Worm (Caenorhabditis elegans) whole organism, L4/young adult: Measurements from ENCODE around the gene cogc-8.

ENCODE experiments used
- W03F9.2 ChIP-seq: fragments of 150-350 bp; optimal IDR thresholded peaks from 2 replicates; lab custom pipeline; 2014; ENCODE audit warnings: missing biosample characterization, missing genetic modification characterization
- dao-5 ChIP-seq: sonication (generic microtip); optimal IDR thresholded peaks from 2 replicates; lab custom pipeline; 2016; ENCODE audit warnings: missing genotype, missing genetic modification characterization, moderate library complexity, missing compliant biosample characterization
- him-1 ChIP-seq: sonication (generic microtip); optimal IDR thresholded peaks from 2 replicates; lab custom pipeline; 2016; ENCODE audit warnings: missing genotype, missing genetic modification reagents, missing genetic modification characterization, missing compliant biosample characterization

Gene cogc-8

DNA sequence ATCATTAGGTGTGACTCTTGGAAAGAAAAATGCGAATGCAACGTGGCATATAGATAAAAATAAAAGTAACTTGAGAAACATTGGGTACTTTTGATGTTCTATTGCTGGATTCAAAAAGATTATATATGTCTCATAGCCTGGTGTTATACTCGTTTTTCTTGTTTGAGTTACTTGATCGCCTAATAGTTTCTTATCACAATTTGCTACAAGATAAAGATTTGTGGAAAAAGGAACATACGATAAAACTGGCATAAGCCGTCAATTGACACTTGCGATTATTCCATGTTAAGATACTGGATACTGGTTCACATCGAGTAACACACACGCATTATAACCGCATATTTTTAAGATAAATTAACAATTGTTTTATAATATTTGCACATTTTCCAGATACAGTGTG lies 12.2 kb downstream of the cogc-8 start, which contains the start of gene grl-19:
grl-19 (minus strand) TSS at position 101 of the 400 bp plus-strand sequence.
- no peak for TF ChIP-seq dao-5
- TF ChIP-seq W03F9.2, result no peak
- TF ChIP-seq him-1 (tag; lab: Kevin White, UChicago), result no peak

DNA sequence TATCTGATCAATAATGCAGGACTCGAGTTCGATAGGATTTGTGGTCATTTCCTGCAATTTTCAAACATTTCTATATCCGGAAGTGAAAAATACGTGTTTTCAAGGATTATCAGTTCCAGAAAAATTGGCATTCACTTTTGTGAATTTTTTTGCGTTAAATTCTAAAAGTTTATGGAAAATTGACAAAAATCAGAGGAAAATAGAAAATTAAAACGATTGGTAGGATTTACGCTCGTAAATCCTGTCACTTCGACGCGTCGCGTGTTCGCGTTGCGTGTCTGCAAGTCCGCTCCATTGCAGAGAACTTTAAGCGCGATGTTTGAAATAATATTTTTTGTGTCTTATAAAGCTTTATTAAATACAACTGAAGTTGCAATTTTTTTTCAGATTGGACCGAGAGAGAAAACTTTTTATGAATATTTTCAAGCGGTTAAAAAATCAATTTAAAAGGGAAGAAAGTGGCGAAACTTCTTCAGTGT lies 15.2 kb downstream of the cogc-8 start, which contains the start of gene rcat-1:
rcat-1 (minus strand) TSS at position 51 of the 479 bp plus-strand sequence.
- peak; percentile 56 for TF ChIP-seq W03F9.2
- TF ChIP-seq him-1 (tag; lab: Kevin White, UChicago), result no peak

DNA sequence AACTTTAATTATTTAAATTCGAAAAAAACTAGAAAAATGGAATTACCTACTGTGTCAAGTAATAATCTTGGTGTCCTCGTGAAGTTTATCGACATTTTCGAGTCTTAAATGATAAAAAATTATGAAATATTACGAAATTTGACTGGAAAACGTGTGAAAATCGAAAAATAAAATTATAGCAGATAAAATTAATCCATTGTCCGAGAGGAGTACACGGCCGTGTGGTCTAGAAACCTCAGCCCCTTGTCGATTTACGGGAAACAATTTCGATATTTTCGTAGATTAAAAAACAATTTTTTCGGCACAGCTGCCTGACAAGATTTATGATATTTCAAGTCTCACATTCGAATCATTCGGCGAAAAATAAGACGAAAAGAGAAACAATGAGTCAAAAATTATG lies 16.8 kb downstream of the cogc-8 start, which contains the start of gene R02D3.8:
R02D3.8 (minus strand) TSS at position 109 of the 400 bp plus-strand sequence.
- TF ChIP-seq him-1 (tag; lab: Kevin White, UChicago), result no peak
- no peak for TF ChIP-seq dao-5
- TF ChIP-seq W03F9.2, result no peak

DNA sequence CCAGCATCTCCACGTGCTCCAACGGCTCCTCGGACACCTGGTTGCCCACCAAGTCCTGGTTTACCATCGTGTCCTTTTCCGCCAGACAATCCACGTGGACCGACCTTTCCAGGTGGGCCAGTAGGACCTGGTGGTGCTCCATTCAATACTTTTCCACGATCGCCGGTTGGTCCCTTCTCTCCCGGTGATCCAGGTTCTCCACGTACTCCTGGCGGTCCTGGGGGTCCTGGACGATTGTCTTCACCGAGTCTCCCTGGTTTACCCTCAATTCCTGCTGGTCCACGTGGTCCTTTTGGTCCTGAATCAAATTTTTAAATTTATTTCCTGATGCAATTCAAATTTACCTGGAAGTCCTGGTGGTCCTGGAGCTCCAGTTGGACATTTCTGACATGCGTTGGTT lies 18.1 kb downstream of the cogc-8 start:
- TF ChIP-seq W03F9.2 (no peak), dao-5 (no peak), him-1 (tag; lab: Kevin White, UChicago) (no peak)

DNA sequence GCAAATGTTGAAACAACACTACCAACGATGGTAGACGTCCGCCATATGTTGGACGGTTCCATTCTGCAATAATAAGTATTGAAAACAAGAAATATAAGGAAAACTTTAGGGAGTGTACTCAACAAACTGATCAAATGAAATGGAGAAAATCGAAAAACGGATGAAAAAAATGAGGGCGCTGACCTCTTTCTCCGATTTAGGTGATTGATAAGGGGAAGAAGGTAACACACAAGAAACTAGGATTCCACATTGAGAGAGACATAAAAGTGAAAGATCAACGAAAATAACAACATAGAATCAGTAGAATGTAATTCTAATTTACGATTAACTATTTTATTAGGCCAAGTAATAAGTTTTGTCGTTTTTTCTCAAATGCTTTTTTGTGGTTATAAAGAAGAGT lies 18.9 kb downstream of the cogc-8 start, which contains the start of gene dpy-9:
dpy-9 (minus strand) TSS at position 63 of the 400 bp plus-strand sequence.
- TF ChIP-seq him-1 (tag; lab: Kevin White, UChicago) (no peak), W03F9.2 (no peak)

DNA sequence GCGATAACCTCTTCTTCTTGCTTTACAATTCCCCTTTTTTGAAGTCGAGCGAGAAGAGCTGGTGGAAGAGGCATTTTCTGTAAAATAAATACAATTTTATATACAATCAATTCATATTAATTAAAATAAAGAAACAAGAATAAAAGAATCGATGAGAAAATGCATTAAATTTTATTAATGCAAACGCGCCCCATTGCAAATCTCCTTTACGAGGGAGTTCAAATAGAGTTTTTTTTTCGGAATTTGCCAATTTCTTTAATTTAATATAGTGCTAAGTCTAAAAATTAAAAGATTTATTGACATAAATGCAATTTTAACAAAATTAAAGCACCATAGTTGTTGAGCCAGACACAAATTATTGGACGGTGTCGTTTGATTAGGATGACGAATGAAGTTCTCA lies 21.4 kb downstream of the cogc-8 start, which contains the start of gene pqbp-1.1:
pqbp-1.1 (minus strand) TSS at position 77 of the 400 bp plus-strand sequence.
- TF ChIP-seq dao-5 (no peak), him-1 (tag; lab: Kevin White, UChicago) (no peak), W03F9.2 (no peak)

DNA sequence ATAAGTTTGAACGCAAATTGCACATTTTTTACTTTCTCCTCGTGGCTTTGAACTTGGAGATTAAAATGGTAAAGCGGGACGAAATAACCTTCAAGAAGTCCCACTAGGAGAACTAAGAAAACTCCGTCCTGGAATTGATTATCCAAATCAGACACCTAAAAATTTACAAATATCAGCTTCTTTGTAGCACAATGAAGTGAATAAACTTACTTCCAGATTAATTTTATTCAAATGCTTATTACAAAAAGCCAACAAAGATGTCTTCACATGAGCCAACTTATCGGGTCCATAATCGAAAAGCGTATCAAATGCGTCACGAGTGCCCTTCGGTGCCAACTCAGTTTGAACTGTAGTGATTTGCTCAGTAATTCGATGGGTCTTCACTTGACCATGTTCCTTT lies 22.2 kb downstream of the cogc-8 start:
- no peak for TF ChIP-seq him-1 (tag; lab: Kevin White, UChicago)
- no peak for TF ChIP-seq W03F9.2
- TF ChIP-seq dao-5, result no peak

DNA sequence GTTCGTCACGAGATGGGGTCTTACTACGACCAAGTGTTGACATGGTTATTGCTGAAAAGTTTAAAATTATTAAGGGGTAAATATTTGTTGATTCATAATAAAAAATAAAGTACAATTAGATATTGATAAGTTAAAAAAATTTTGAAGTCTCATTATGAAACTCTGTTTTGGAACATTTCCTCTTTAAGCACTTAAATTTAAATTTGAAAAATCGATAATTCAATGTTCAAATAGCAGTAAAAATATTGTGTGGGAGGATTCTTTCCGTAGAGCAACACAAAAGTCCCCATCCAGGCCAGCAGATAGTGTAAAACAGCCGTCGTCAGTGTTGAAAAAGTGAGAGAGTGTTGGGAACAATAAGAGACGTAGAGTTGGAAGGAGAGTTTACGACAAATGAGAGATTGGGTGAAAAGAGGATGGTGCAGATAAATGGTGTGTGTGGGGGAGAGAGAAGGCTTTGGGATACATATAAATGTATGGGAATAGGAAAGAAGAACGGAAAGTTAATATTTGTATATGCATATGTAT lies 24.0 kb downstream of the cogc-8 start, which contains the start of gene pat-6:
pat-6 (minus strand) TSS at position 51 of the 528 bp plus-strand sequence.
- TF ChIP-seq W03F9.2, result no peak
- TF ChIP-seq him-1 (tag; lab: Kevin White, UChicago), result no peak
- TF ChIP-seq dao-5, result no peak

DNA sequence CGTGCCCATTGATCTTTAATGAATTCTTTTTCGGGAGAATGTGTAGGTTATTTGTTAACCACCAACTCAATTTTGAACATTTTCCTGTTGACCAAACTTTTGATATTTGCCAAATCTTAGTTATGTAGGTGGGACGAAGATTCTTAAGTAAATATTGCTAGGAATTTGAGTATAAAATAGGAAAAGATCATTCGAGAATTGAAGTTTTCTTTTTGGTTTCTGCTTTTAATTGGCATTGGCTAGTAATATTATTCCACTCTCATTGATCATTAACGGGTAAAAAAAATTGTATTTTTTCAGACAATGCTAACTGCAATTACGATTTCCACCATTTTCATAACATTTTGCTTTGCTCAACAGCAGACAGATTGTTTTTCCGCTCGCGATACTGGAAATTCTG lies 25.9 kb downstream of the cogc-8 start, which contains the start of gene T21D12.12:
T21D12.12 (plus strand) TSS at position 301 of the 400 bp plus-strand sequence.
- TF ChIP-seq dao-5 (no peak), him-1 (tag; lab: Kevin White, UChicago) (no peak), W03F9.2 (no peak)

DNA sequence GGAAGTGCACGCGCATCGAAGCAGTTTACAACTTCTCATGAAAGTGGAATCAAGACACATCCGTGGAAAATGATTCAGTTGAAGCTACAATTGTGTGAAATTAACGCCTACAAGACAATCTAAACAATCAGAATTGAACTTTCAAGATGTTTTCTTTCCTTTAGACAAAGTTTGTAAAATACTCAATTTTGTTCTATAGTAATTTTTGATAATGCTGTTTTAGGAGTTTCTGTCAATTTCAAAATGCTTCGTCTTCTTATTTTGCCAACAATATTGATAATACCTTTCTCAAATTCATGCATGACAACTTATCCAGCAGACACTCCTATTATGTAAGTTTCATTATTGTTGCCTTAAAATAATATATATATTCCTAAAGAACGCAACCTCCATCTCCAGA lies 28.9 kb downstream of the cogc-8 start, which contains the start of gene T21D12.11:
T21D12.11 (plus strand) TSS at position 301 of the 400 bp plus-strand sequence.
- TF ChIP-seq W03F9.2 (no peak), dao-5 (no peak), him-1 (tag; lab: Kevin White, UChicago) (no peak)

DNA sequence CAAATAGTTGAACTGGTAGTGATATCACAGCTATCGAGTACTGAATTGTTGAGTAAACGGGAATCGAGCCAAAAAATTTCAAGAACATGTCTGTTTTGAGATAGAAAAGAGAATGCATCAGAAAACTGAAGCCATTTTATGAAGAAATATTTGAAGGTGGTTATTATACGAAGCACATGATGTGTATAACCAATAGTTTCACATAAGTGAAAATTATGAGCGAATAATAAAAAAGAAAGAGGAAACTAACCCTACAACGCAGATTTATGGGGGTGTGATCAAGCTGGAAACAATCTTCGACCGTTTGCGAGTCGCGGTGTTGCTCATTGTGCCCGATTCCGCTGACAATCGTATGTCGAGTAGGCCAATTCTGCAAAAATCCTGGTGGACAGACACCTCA lies 33.0 kb downstream of the cogc-8 start, which contains the start of gene srh-282:
srh-282 (minus strand) TSS at position 101 of the 400 bp plus-strand sequence.
- TF ChIP-seq W03F9.2 (no peak), him-1 (tag; lab: Kevin White, UChicago) (no peak), dao-5 (no peak)

DNA sequence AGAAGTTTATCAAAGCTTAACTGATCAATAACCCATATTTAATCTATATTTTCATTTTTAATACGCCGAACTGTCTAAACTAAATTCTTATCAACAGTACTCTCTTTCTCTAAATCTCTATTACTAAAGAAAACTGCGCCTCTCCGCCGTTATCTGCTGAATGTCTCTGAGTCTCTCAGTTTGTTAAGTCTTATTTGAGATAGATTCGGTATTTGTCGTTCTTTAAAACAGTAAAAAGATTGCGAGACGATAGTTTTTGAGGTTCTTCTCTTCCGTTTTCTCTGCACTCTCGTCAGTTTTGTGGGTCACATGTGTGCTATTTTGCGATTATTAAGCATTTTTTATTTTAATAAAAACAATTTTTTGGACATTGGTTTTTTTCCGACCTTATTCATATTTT lies 33.9 kb downstream of the cogc-8 start, which contains the start of gene sma-10:
sma-10 (plus strand) TSS at position 236 of the 400 bp plus-strand sequence.
- TF ChIP-seq him-1 (tag; lab: Kevin White, UChicago) (no peak), dao-5 (no peak), W03F9.2 (no peak)

DNA sequence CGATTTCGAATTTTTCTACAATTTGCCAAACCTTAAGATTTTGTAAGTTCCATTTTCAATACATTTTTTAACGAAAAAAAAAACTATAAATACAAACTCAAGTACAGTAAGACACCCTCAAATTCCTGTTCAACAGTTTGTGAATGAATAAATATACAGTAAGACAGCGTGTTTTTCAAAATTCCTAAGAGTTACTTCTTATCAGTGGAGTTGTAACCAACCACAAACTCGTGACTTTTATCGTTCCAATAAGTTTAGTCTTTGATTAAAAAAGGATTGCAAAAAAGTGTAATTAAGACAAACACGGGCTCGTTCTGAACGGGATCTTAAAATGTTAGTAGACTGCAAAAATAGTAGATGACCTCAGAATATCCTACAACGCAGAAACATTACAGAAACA lies 34.9 kb downstream of the cogc-8 start:
- no peak for TF ChIP-seq dao-5

DNA sequence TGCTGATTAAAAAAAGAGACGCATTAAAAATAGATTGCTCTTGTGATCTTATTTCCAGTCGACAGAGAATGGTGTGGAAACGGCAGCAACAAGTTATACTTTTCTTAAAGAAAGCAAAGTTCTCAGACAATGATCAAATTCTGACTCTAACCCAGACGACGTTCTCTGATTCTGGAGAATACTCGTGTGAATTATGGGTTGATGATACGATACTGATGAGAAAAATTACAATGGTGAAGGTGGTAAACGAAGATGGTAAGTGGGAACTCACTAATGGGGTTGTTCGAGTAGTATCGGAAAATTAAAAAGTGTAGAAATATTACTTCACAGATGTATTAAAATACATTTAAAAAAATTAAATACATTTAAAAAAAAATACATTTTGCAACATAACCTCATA lies 38.0 kb downstream of the cogc-8 start:
- TF ChIP-seq dao-5 (no peak), W03F9.2 (no peak), him-1 (tag; lab: Kevin White, UChicago) (no peak)

DNA sequence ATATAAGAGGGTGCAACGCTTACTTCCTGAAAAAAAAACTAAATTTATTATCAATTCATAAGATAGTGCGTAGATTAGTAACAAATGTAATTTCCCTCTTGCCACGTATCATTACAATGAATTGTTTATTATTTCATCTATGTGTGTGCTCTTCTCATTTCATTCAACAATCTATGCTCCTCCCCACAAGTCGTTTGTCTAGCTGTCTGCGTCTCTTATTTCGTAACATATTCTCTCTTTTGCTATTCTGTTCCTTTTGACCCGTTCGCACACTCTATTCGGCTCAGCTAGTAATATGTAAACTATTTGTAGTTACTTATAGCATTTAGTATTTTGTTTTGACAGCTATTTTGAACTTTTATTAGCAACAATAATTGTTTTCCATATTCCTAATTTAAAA lies 41.8 kb downstream of the cogc-8 start:
- TF ChIP-seq dao-5 (no peak), W03F9.2 (no peak), him-1 (tag; lab: Kevin White, UChicago) (no peak)
